Worm (Caenorhabditis elegans): Measurements from ENCODE around the gene lev-1.

lev-1 gene

ce11 chrIV:13205891-13206290 is 26.7 kb upstream of the lev-1 start (continued):
- TF ChIP-seq blmp-1 (tag; optimal IDR thresholded peaks at IDR 0.05; ENCODE audit: insufficient read depth), result no peak
- TF ChIP-seq nhr-12 (tag; optimal IDR thresholded peaks at IDR 0.05), result no peak
- TF ChIP-seq gmeb-1 (tag; optimal IDR thresholded peaks at IDR 0.05), result peak; percentile 65
- TF ChIP-seq nhr-10 (tag; optimal IDR thresholded peaks at IDR 0.05), result no peak
- no peak for TF ChIP-seq nhr-237 (tag; optimal IDR thresholded peaks at IDR 0.05)
- no peak for TF ChIP-seq peb-1 (tag; optimal IDR thresholded peaks at IDR 0.05)
- TF ChIP-seq F13H6.1 (tag; optimal IDR thresholded peaks at IDR 0.05), result no peak
- TF ChIP-seq egl-27 (tag; optimal IDR thresholded peaks at IDR 0.05), result no peak

ce11 chrIV:13204037-13204436 is 24.8 kb upstream of the lev-1 start, which contains the start of gene ced-3:
Gene ced-3 (minus strand): TSS chrIV:13204137.
- TF ChIP-seq nhr-6 (tag; optimal IDR thresholded peaks at IDR 0.05) (no peak), ceh-16 (tag; optimal IDR thresholded peaks at IDR 0.05) (no peak), nhr-25 (tag; optimal IDR thresholded peaks at IDR 0.05) (no peak), alr-1 (tag; optimal IDR thresholded peaks at IDR 0.05) (no peak), elt-1 (tag; optimal IDR thresholded peaks at IDR 0.05) (no peak), nhr-23 (tag; optimal IDR thresholded peaks at IDR 0.05) (no peak), lin-39 (tag; optimal IDR thresholded peaks at IDR 0.05) (no peak), elt-3 (tag; optimal IDR thresholded peaks at IDR 0.05) (no peak), egl-27 (tag; optimal IDR thresholded peaks at IDR 0.05) (no peak), nhr-129 (tag; optimal IDR thresholded peaks at IDR 0.05) (no peak), R02D3.7 (tag; optimal IDR thresholded peaks at IDR 0.05) (no peak), lsy-2 (tag; optimal IDR thresholded peaks at IDR 0.05) (no peak), peb-1 (tag; optimal IDR thresholded peaks at IDR 0.05) (no peak), ztf-1 (GFP tag; conservative IDR thresholded peaks at IDR 0.05) (no peak), unc-55 (GFP tag; optimal IDR thresholded peaks at IDR 0.05) (no peak)

ce11 chrIV:13197282-13197681 is 18.1 kb upstream of the lev-1 start, which contains the start of gene C48D1.1:
Gene C48D1.1 (minus strand): TSS chrIV:13197382.
- no peak for TF ChIP-seq mdl-1 (tag; optimal IDR thresholded peaks at IDR 0.05)
- TF ChIP-seq nhr-25 (tag; optimal IDR thresholded peaks at IDR 0.05), result no peak
- no peak for TF ChIP-seq nhr-10 (tag; optimal IDR thresholded peaks at IDR 0.05)
- TF ChIP-seq lsy-2 (tag; optimal IDR thresholded peaks at IDR 0.05), result no peak
- no peak for TF ChIP-seq Y55F3AM.14 (GFP tag; optimal IDR thresholded peaks at IDR 0.05)
- no peak for TF ChIP-seq sma-9 (GFP tag; optimal IDR thresholded peaks at IDR 0.05)
- no peak for TF ChIP-seq sma-9 (tag; optimal IDR thresholded peaks at IDR 0.05)
- no peak for TF ChIP-seq zag-1 (tag; optimal IDR thresholded peaks at IDR 0.05)
- no peak for TF ChIP-seq alr-1 (tag; optimal IDR thresholded peaks at IDR 0.05)
- no peak for TF ChIP-seq lin-13 (GFP tag; optimal IDR thresholded peaks at IDR 0.05)

ce11 chrIV:13193239-13193638 is 14.0 kb upstream of the lev-1 start, which contains the start of gene F58D2.5:
Gene F58D2.5 (minus strand): TSS chrIV:13193339.
- TF ChIP-seq blmp-1 (tag; optimal IDR thresholded peaks at IDR 0.05; ENCODE audit: insufficient read depth), result no peak
- TF ChIP-seq elt-1 (tag; optimal IDR thresholded peaks at IDR 0.05), result no peak
- no peak for TF ChIP-seq ZK546.5 (tag; optimal IDR thresholded peaks at IDR 0.05)
- no peak for TF ChIP-seq snpc-4 (tag; optimal IDR thresholded peaks at IDR 0.05)
- no peak for TF ChIP-seq nhr-11 (tag; optimal IDR thresholded peaks at IDR 0.05)
- no peak for TF ChIP-seq ztf-4 (tag; optimal IDR thresholded peaks at IDR 0.05)
- TF ChIP-seq mbf-1 (tag; optimal IDR thresholded peaks at IDR 0.05), result no peak
- no peak for TF ChIP-seq ceh-16 (tag; optimal IDR thresholded peaks at IDR 0.05)
- no peak for TF ChIP-seq R02D3.7 (tag; optimal IDR thresholded peaks at IDR 0.05)
- no peak for TF ChIP-seq unc-39 (tag; optimal IDR thresholded peaks at IDR 0.05)
- TF ChIP-seq fos-1 (tag; optimal IDR thresholded peaks at IDR 0.05), result no peak
- TF ChIP-seq alr-1 (tag; optimal IDR thresholded peaks at IDR 0.05), result no peak

DNA sequence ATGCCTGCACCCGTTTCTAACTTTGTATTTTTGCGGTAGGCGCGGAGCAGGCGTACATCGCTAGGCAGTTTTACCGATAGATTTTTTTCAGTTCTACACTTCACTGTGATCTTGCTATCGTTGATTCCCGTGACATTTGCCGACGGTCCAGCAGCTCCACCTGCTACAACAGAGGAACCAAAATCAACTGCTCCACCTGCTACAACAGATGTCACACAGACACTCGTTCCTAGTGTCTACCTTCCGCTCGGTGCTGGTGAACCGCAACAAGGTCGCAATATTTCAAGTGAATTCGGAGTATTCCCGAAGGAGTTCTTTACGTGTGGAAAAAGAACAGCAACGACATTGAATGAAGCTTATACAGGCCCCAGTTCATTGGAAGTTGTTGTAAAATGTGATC is 10.9 kb upstream of the lev-1 start:
- no peak for TF ChIP-seq nhr-6 (tag; optimal IDR thresholded peaks at IDR 0.05)
- TF ChIP-seq nhr-11 (tag; optimal IDR thresholded peaks at IDR 0.05), result no peak
- no peak for TF ChIP-seq mdl-1 (tag; optimal IDR thresholded peaks at IDR 0.05)
- TF ChIP-seq nhr-77 (tag; optimal IDR thresholded peaks at IDR 0.05), result no peak
- no peak for TF ChIP-seq sma-3 (GFP tag; optimal IDR thresholded peaks at IDR 0.05)
- TF ChIP-seq aly-2 (tag; optimal IDR thresholded peaks at IDR 0.05), result no peak
- no peak for TF ChIP-seq Y55F3AM.14 (GFP tag; optimal IDR thresholded peaks at IDR 0.05)
- TF ChIP-seq fos-1 (tag; optimal IDR thresholded peaks at IDR 0.05), result no peak
- TF ChIP-seq elt-1 (tag; optimal IDR thresholded peaks at IDR 0.05), result no peak
- TF ChIP-seq nhr-10 (tag; optimal IDR thresholded peaks at IDR 0.05), result no peak
- no peak for TF ChIP-seq nhr-12 (tag; optimal IDR thresholded peaks at IDR 0.05)
- TF ChIP-seq ceh-16 (tag; optimal IDR thresholded peaks at IDR 0.05), result no peak
